Fruit fly (Drosophila melanogaster): ENCODE results near the gene MED15.

Gene MED15

DNA sequence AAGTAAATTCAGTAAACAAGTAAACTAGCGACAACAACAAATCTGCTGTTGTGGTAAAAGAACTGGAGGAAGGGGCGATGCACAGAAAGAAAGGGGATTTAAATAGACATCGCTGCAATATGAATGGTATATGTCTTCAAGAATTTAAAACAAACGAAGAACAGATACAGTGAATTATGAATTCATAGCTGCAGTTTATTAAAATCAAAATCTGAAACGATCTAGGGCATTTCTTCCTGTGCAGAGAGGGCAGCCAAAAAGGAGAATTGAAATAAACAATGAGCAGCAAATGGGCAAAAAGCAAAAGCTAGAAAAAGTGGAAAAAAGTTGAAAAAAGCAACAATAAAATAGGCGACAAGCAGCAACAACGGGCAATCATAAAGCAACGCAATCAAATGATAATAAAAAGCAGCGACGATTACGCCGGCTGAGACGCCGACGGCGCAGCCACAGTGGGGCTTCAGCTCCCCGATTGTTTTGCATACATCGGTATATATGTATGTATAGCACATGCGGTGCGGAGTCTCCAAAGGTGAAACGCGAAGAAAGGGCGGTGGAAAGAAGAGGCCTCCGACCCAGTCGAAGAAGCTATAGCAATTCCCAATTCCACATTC lies 4.0 kb upstream of the MED15 start:
- no peak for TF ChIP-seq h (optimal IDR thresholded peaks at IDR 0.05)
- TF ChIP-seq Myc (optimal IDR thresholded peaks at IDR 0.05), result no peak
- TF ChIP-seq insv (optimal IDR thresholded peaks at IDR 0.05), result no peak
- no peak for TF ChIP-seq Sin3A (optimal IDR thresholded peaks at IDR 0.05)
- no peak for TF ChIP-seq psq (optimal IDR thresholded peaks at IDR 0.05)
- TF ChIP-seq ttk (optimal IDR thresholded peaks at IDR 0.05), result no peak

- TF ChIP-seq insv (optimal IDR thresholded peaks at IDR 0.05), result no peak
- no peak for TF ChIP-seq Myc (optimal IDR thresholded peaks at IDR 0.05)
- no peak for TF ChIP-seq ttk (optimal IDR thresholded peaks at IDR 0.05)
- no peak for TF ChIP-seq h (optimal IDR thresholded peaks at IDR 0.05)
- no peak for TF ChIP-seq Sin3A (optimal IDR thresholded peaks at IDR 0.05)
- no peak for TF ChIP-seq psq (optimal IDR thresholded peaks at IDR 0.05)
These were observed 2.9 kb upstream of the MED15 start for dm6 chr2L:469912-470311.

DNA sequence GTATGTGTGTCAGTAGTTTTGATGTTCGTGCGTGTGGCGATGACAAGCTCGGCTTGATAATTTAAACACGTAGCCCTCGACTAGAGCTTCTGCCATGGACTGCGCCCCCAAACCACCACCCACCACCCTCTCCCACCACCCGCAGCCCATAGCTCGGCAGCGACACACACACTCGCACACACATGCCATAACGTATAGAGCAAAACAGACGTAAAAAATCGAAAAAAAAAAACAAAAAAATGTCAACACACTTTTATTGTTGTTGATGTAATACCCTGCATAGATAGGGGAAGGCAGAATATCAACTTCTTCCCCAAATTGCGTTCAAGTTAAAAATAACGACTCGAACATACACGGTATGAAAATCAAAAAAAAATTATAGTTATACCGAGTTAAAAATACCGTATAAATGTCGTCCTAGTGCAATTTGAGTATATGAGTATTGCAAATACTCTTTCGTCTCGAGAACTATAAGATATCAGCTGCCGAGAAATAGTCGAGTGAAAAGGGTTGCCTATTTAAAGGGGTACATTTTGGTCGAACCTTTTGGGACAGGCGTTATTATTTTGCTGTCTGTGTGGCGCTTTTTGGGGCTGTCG lies 2.4 kb upstream of the MED15 start:
- TF ChIP-seq ttk (optimal IDR thresholded peaks at IDR 0.05) (no peak), psq (optimal IDR thresholded peaks at IDR 0.05) (no peak), Myc (optimal IDR thresholded peaks at IDR 0.05) (no peak), Sin3A (optimal IDR thresholded peaks at IDR 0.05) (no peak), insv (optimal IDR thresholded peaks at IDR 0.05) (no peak), h (optimal IDR thresholded peaks at IDR 0.05) (no peak)

DNA sequence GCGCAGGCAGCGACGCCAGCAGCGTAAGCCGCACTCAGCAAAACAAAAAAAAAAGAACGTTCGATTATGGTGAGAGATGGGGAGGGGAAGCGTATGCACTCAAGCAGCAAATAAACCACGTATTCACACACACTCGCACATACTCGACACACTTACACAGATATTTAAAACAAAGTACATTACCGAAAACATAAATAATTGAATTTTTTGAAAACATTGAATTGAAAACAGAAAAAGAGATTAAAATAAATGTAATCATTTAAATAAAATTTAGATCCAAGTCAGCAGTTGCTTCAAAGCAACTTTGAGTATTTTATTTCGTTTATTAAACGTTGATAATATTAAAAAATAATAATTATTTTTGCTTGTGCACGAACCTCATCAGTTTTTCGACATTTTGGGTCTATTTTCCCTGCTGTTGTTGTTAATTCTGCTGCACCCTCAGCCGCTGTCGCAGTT lies 1.8 kb upstream of the MED15 start:
- TF ChIP-seq ttk (optimal IDR thresholded peaks at IDR 0.05) (no peak), psq (optimal IDR thresholded peaks at IDR 0.05) (no peak), Myc (optimal IDR thresholded peaks at IDR 0.05) (no peak), insv (optimal IDR thresholded peaks at IDR 0.05) (no peak), Sin3A (optimal IDR thresholded peaks at IDR 0.05) (no peak), h (optimal IDR thresholded peaks at IDR 0.05) (no peak)

DNA sequence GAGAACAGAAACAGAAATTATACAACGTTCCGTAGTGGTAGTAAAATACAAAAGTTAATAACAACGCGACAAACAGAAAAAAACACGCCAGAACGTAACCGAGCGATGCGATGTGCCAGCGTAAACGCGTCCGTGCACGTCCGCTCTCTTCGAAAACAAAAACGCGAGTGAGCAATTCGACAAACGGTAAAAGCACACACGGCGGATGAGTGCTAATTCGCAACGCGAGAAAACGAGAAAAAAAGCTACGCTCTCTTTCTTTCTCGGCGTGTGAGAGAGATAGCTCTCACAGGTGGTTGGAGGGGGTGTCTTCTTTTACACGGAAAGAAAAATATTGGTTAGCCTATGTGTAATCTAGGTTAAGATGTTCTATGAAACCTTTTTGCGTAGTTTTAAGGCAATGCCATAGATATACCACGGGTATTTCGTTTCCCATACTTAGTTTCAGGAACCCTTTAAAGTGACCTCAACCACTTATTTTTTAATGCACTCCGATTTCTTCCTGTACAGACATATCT lies 681 bp upstream of the MED15 start, which contains the start of gene CG4297:
TSS of gene CG4297 (minus strand) at position 128 of the 518 bp plus-strand sequence.
- no peak for TF ChIP-seq Myc (optimal IDR thresholded peaks at IDR 0.05)
- TF ChIP-seq Sin3A (optimal IDR thresholded peaks at IDR 0.05), result no peak
- TF ChIP-seq insv (optimal IDR thresholded peaks at IDR 0.05), result no peak
- no peak for TF ChIP-seq psq (optimal IDR thresholded peaks at IDR 0.05)
- TF ChIP-seq ttk (optimal IDR thresholded peaks at IDR 0.05), result no peak
- no peak for TF ChIP-seq h (optimal IDR thresholded peaks at IDR 0.05)

dm6 chr2L:475920-476319 lies 3.1 kb downstream of the MED15 start, which contains the start of gene ush:
Gene ush, plus strand, starts transcription at chr2L:476220.
- TF ChIP-seq h (optimal IDR thresholded peaks at IDR 0.05) (no peak), ttk (optimal IDR thresholded peaks at IDR 0.05) (no peak), psq (optimal IDR thresholded peaks at IDR 0.05) (no peak), insv (optimal IDR thresholded peaks at IDR 0.05) (no peak), Sin3A (optimal IDR thresholded peaks at IDR 0.05) (no peak), Myc (optimal IDR thresholded peaks at IDR 0.05) (no peak)

- peak; percentile 77 for TF ChIP-seq ttk (optimal IDR thresholded peaks at IDR 0.05)
- TF ChIP-seq h (optimal IDR thresholded peaks at IDR 0.05), result no peak
These were observed 5.4 kb downstream of the MED15 start for dm6 chr2L:478173-478572.

DNA sequence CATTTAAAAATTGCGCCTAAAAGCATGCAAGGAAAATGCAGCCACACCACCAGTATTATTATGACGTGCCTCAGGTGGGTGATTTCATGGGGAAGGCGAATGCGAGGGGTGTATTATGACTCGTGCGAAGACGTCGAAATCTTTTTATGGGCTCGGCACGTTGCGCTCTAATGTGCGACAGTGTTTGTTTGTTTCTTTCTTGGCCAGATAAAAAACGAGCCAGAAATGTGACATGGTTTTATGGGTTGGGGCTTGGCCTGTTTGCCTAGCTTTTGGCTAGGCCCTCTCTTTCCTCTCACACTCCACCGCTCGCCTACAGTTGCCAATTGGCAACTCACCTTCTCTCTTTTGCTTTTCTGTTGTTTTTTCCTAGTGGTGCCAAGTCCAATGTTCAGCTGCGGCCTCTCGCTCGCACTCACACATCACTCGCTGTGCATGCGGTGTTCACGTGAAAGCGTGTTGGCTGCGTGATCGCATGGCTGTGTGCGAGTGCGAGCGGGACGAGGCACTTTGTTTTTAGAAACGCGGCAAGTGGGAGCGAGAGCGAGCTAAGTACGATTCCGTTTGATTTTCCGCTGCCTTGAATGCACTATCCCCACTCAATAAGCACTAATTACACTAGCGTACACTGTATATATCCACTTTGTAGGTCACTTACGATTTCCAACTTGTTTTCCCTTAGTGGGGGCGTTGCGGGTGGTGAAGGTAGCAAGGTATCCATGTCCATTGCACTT lies 6.1 kb downstream of the MED15 start:
- no peak for TF ChIP-seq insv (optimal IDR thresholded peaks at IDR 0.05)
- no peak for TF ChIP-seq h (optimal IDR thresholded peaks at IDR 0.05)
- TF ChIP-seq ttk (optimal IDR thresholded peaks at IDR 0.05), result no peak
- TF ChIP-seq psq (optimal IDR thresholded peaks at IDR 0.05), result no peak
- no peak for TF ChIP-seq Myc (optimal IDR thresholded peaks at IDR 0.05)
- no peak for TF ChIP-seq Sin3A (optimal IDR thresholded peaks at IDR 0.05)

dm6 chr2L:479483-480195 lies 6.8 kb downstream of the MED15 start, which contains the start of gene cbt:
Gene cbt, minus strand, starts transcription at chr2L:479688.
- TF ChIP-seq psq (optimal IDR thresholded peaks at IDR 0.05) (no peak), insv (optimal IDR thresholded peaks at IDR 0.05) (no peak), ttk (optimal IDR thresholded peaks at IDR 0.05) (no peak), Sin3A (optimal IDR thresholded peaks at IDR 0.05) (no peak), Myc (optimal IDR thresholded peaks at IDR 0.05) (no peak), h (optimal IDR thresholded peaks at IDR 0.05) (no peak)

DNA sequence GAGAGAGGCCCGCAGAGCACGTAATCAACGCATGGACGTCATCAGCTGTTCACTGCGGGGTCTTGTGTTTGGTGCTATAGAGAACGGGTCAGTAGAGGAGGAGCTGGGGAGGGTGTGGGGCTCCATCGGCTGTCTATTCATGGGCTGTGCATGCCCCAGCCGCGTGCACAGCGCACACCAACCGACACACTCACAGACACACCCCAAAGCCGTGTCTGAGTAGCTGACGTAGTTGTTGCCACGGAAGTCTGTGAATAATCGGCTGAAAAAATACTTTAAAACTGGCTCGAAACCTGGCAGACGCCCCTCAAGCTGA lies 7.3 kb downstream of the MED15 start:
- TF ChIP-seq Sin3A (optimal IDR thresholded peaks at IDR 0.05), result no peak
- TF ChIP-seq insv (optimal IDR thresholded peaks at IDR 0.05), result no peak
- TF ChIP-seq ttk (optimal IDR thresholded peaks at IDR 0.05), result no peak
- TF ChIP-seq Myc (optimal IDR thresholded peaks at IDR 0.05), result no peak
- TF ChIP-seq psq (optimal IDR thresholded peaks at IDR 0.05), result no peak

DNA sequence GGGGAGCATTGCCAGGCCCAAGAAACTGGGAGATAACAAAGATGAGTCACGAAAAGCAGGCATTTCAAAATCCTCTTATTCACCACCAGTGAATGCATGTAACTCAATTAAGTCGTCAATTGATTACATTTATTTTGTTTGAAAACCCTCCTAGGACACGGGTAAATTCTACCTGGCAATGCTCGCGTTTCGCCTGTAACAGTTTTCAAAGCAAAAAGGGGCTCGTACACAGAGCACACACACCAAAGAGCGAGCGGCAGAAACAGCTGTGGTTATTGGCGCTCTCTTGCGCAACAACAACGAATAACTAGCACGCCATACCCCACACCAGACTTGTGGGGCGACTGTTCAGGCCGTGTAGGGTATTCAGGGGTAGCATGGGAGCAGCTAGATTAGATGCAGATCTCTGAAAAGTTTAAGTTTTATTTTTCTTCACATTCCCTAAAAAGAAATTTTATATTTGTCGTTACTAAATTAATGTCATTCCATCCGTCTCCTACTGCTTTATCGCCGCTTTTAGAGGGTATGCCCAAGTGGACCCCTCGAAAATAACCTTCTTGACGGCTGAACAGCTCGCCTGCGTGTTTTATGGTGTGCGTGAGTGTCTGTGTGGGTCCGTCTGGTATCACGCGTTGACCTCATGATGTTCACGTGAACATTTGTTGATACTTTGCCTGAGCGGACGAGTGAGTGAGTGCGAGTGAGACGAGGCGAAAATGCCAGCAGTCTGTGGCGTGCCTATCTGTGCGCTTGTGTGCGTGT lies 8.0 kb downstream of the MED15 start:
- TF ChIP-seq h (optimal IDR thresholded peaks at IDR 0.05), result no peak
- TF ChIP-seq ttk (optimal IDR thresholded peaks at IDR 0.05), result no peak
- TF ChIP-seq Myc (optimal IDR thresholded peaks at IDR 0.05), result no peak
- no peak for TF ChIP-seq insv (optimal IDR thresholded peaks at IDR 0.05)
- no peak for TF ChIP-seq Sin3A (optimal IDR thresholded peaks at IDR 0.05)
- no peak for TF ChIP-seq psq (optimal IDR thresholded peaks at IDR 0.05)

All from Kc167 (cell line).